Fruit fly (Drosophila melanogaster): ENCODE results near the gene Eaf6.
A peak's percentile ranks its signal among the peaks of the same experiment; 100 is the strongest.

- TF ChIP-seq psq (optimal IDR thresholded peaks at IDR 0.05) (no peak), usp (GFP tag; optimal IDR thresholded peaks at IDR 0.05) (no peak), pan (optimal IDR thresholded peaks at IDR 0.05) (no peak), CG8478 (optimal IDR thresholded peaks at IDR 0.05) (no peak), Dll (optimal IDR thresholded peaks at IDR 0.05) (peak; percentile 10)
Measured at dm6 chr3L:5621908-5622307, 13.8 kb upstream of the Eaf6 start.

All from whole organism.